Fruit fly (Drosophila melanogaster) Kc167 (cell line): ENCODE measurements around the gene TAF1B.

Source experiments
- Myc ChIP-seq: fragments of >200 bp; optimal IDR thresholded peaks from 2 replicates; lab custom pipeline; 2017; ENCODE audit warnings: missing external identifiers
- Sin3A ChIP-seq: fragments of >200 bp; optimal IDR thresholded peaks from 2 replicates; lab custom pipeline; 2018; ENCODE audit warnings: missing external identifiers
- h ChIP-seq: fragments of >200 bp; optimal IDR thresholded peaks from 3 replicates; lab custom pipeline; 2018; ENCODE audit warnings: missing external identifiers
- insv ChIP-seq: fragments of >200 bp; optimal IDR thresholded peaks from 3 replicates; lab custom pipeline; 2018; ENCODE audit warnings: missing external identifiers
- psq ChIP-seq: fragments of >200 bp; optimal IDR thresholded peaks from 2 replicates; lab custom pipeline; 2017; ENCODE audit warnings: missing external identifiers
- ttk ChIP-seq: sonication (Bioruptor generic); optimal IDR thresholded peaks from 2 replicates; lab custom pipeline; 2017; ENCODE audit warnings: missing external identifiers

The TAF1B gene

DNA sequence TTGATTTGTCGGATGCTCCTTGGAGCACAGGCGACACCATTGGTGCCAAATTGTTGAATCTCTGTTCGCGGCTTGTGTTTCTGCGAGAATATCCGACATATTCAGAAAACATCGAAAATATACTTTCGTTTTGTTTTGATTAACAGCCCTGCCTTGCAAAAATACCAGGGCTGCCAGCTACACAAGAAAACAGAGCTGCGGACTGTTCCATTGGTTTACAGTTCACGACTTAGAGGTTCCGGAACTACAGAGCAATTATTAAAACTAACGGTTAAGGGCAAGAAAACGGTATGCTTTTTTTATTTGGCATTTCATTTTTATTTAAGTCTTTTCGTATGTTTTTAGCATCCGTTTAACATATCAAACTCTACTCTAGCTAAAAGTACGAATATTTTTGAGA is 17.2 kb upstream of the TAF1B start, which contains the start of gene CG6254:
Gene CG6254 (minus strand): TSS at position 169 of the 400 bp plus-strand sequence.
- TF ChIP-seq h (lab: Kevin White, UChicago) (no peak), psq (lab: Kevin White, UChicago) (no peak), Myc (lab: Kevin White, UChicago) (no peak), ttk (no peak), insv (no peak), Sin3A (lab: Kevin White, UChicago) (no peak)

DNA sequence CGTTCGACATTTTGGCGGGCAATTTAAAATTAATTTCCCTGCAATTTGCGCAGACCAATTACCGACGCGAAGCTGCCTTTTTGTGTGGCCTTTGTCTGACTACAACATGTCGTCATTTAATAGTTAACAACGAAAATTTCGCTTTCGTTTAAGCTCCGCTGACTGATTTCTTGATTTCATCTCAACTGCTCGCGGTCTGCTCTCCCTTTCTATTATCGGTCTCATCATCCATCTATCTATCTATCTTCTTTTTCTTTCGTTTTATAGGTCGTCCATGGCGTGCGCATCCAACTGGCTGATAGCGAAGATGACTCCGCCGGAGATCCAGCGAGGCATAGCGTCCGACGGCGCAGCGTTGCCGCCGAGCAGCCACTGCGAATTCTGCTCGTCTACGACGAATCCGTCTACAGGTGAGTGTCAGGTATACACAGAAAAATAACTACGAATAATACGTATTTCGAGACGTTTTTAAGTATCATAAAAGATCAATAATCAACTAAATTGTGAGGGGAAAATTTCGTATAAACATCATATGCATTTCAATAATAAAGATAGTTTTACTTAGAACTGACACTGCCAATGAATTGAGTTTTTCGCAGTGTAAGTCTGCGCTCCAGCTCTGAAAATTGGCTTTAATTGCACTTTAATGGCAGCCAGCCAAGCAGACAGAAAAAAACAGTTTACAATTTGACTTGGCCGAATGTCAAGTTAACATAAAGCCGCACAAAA is 10.1 kb upstream of the TAF1B start:
- TF ChIP-seq ttk (no peak), insv (no peak), Sin3A (lab: Kevin White, UChicago) (no peak), Myc (lab: Kevin White, UChicago) (no peak), h (lab: Kevin White, UChicago) (no peak), psq (lab: Kevin White, UChicago) (no peak)

DNA sequence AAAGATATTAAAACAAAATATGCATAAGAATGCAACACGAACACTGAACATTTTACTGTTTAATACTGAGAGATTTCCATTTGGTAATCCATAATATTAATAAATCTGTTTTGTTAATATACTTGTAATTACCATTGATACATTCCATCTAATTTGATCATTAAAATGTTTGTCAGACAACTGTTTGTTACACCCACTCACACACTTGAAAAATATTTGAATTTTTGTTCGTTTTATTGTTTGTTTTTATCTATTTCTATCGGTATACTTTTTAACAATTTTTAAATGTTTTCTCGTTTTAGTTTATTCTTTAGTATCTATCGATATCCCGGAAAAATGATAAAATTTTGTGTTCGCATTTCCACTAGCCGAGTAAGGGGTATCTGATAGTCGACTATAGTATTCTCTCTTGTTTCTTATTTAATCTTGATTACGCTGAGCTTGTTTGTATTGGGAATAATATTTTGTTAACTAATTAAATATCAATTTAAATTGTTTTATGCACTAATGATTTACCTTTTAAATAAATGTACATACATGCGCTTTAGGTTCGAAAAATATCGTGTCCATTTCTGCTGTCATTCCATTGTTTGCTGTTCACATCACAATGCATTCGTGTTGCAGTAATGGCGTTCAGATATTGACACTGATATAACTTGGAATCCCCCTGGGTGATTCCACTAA is 8.0 kb upstream of the TAF1B start, which contains the start of gene CG34303:
Gene CG34303 (minus strand): TSS at position 51 of the 684 bp plus-strand sequence.
- TF ChIP-seq h (lab: Kevin White, UChicago) (no peak), ttk (no peak), Myc (lab: Kevin White, UChicago) (no peak), insv (no peak), Sin3A (lab: Kevin White, UChicago) (no peak), psq (lab: Kevin White, UChicago) (no peak)

DNA sequence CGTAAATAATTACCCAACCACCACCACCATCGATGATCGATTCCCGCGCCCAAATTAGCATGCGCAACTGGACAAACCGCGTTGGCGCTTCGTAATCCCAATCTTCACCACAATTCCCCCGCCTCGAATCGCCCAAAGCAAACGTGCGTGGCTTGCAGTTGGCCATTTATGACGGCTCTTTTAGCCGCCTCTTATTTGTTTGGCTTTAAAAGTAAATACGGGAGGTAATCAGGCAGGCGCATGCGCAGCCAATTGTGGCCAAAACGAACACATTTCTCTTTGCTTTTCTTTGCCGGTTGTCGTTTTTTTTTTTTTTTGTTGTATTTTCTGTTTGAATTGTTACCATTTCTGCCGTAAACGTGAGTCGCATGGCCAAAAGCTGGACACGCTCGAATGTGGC is 6.6 kb upstream of the TAF1B start:
- TF ChIP-seq psq (lab: Kevin White, UChicago) (no peak), h (lab: Kevin White, UChicago) (no peak), insv (no peak), Sin3A (lab: Kevin White, UChicago) (no peak), Myc (lab: Kevin White, UChicago) (no peak), ttk (no peak)

DNA sequence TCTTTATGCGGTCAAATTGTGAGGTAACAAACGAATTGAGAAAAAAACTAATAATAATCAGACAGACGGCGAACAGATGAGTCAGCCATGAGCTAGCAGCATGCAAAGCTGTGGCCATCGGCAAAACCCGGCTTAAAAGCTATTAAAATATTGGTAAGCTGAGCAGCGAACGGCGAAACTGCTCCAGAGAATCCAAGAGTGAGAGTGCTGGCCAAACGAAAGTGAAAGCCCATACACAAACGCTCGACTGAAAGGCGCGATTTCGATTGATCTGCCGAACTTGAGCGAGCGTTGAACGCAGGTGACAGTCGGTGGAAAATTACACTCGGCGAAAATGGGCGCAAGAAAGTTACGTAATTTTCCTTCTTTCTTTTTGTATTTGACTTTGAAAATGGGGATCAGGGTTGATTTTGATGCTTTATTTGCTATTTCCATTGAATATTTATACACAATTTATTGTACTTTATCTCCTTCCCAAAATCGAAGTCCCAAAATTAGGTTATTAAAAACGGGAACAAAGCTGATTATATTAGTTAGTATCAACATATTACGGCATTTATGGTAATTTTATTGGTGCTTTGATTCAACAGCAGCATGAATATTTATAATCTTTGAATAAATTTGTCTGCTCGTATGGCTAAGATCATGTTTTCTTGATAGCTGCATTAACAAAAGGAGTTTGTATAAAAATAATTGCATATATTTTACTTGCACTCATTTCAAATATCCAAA is 5.8 kb upstream of the TAF1B start:
- TF ChIP-seq Sin3A (lab: Kevin White, UChicago) (no peak), psq (lab: Kevin White, UChicago) (no peak), ttk (no peak), h (lab: Kevin White, UChicago) (no peak), Myc (lab: Kevin White, UChicago) (no peak), insv (no peak)

DNA sequence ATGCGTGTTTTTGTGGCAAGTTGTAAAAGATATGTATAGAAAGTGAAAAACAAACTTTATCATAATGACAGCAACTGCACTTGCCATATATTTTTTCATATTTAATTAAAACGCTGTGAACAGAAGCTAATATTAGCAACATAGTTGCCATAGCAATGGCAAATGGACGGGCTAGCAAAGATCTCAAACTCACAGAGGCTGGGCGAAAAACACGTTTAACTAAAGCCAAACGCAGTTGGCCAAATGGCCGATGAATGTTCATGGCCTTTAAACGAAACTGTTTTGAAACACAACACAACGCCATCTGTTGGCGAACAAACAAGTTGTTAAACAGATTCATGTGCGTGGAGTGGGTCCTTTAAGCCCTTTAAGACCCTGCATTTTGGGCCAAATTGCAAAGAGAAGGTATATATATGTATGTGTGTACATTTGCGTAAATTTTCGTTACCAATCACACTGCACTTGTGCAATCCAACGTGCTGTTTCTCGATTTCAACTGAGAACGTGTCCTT is 4.4 kb upstream of the TAF1B start:
- TF ChIP-seq h (lab: Kevin White, UChicago) (no peak), insv (no peak), psq (lab: Kevin White, UChicago) (no peak), ttk (no peak), Sin3A (lab: Kevin White, UChicago) (no peak), Myc (lab: Kevin White, UChicago) (no peak)

DNA sequence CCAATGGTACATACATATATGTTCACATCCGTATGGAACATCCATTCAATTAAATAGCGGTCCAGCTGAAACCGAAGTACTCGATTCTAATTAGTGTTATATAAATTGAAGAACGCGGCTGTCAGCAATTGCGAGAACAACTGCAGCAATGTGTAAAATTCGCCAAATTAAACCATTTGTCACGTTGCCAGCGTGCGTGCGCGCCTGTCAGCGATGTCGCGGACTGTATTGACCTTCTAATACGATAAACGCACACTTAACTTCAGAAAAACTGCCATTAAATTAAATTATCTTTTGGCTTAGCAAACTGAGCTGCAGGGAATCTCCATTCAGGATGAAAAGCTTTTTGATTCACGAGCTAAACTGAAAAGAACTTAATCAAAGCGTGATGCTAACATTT is 3.2 kb upstream of the TAF1B start:
- TF ChIP-seq Sin3A (lab: Kevin White, UChicago) (no peak), ttk (no peak), insv (no peak)

DNA sequence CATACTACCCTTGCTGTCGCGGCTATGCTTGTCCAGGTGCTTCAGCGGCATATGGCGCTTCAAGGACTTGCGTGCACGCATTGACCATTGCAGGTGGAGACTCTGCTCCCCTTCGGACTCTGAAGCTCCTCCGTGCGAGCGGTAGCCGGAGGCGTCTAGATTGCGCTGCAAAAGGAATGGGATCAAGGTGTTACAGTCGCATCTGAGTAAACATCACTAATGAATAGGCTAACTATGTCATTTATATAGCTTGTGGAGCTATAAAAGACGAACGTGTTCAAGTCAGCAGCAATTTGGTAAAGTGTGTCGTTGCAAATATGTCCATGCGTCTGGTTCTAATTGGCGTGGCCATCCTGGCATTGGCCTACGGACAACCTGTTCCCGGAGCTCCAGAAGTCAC is 1.2 kb downstream of the TAF1B start, which contains the start of gene CG42759:
Gene CG42759 (plus strand): TSS at position 301 of the 400 bp plus-strand sequence.
- TF ChIP-seq Myc (lab: Kevin White, UChicago) (no peak), ttk (no peak), psq (lab: Kevin White, UChicago) (no peak), insv (no peak), Sin3A (lab: Kevin White, UChicago) (no peak), h (lab: Kevin White, UChicago) (no peak)

DNA sequence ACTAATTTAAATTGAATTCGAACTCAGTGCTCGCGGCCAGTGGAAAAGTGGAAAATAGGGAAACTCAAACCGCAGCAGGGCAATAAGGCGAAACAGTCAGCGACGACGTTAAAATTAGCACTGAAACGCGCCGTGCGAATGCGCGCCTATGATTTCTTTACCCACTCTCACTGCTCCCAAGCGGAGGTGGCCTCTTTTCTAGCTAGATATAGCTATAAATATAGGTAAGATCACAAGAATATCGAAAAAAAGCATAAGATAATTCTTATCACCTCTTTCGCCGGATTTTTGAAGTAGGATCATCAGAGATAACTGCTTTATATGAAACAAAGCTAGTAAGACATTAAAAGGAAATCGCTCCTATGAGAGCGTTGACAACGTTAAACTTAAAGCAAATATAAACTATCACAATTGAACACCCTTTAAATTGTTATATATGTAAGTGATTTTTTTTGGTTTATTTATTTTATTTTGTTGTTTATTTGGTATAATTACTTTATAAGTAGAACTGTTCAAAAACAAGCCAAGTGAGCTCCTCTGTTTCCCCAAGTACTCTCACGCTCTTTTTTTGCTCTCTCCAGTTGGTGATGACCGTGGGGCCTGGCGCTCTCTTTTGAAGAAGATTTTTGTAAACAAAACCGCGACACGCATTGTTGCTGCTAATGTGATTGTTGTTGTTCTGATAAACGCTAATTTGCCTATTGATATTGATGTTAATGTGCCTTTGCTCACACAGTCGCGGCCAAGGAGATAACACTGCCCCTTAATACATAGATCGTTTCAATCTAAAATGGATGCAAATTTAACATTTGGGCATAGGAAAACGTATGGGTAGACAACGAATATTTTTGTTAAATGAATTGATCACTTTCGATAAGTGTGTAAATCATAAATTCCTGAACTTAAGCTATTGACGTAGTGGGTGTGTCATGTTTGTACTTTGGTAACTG is 4.1 kb downstream of the TAF1B start, which contains the start of gene tws:
Gene tws (minus strand): TSS at position 124 of the 950 bp plus-strand sequence.
- TF ChIP-seq ttk, result no peak
- no peak for TF ChIP-seq Myc (lab: Kevin White, UChicago)
- no peak for TF ChIP-seq Sin3A (lab: Kevin White, UChicago)
- no peak for TF ChIP-seq psq (lab: Kevin White, UChicago)
- no peak for TF ChIP-seq h (lab: Kevin White, UChicago)
- TF ChIP-seq insv, result no peak

DNA sequence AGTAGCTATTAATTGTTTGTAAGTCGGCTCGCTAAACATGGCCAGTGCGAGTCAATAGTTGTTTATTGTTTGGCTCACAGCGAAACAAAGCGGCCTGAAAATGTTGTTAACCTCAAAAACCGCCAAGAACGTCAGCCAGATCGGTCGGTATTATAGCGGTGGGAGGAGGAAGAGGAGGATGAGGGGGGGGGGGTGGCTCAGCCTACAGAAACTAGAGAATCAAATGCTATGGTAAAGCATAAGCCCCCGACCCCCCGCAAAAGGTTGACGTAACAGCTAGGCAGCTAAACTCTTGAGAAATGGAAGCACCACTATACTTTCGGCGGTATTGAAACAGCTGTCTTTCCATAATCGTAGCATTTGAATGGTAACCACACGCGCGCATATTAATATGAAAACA is 5.1 kb downstream of the TAF1B start:
- TF ChIP-seq Sin3A (lab: Kevin White, UChicago) (no peak), ttk (no peak), h (lab: Kevin White, UChicago) (no peak), Myc (lab: Kevin White, UChicago) (no peak), psq (lab: Kevin White, UChicago) (no peak), insv (no peak)
